Worm (Caenorhabditis elegans) whole organism, L1 larva: Measurements from ENCODE around the gene F09B12.3.

Experiments used
- C04F5.9 ChIP-seq: sonication (generic microtip); optimal IDR thresholded peaks from 2 replicates; lab custom pipeline; 2016; ENCODE audit warnings: missing genetic modification characterization, missing compliant biosample characterization
- F16B12.6 ChIP-seq: fragments of 150-350 bp; optimal IDR thresholded peaks from 2 replicates; lab custom pipeline; 2014; ENCODE audit warnings: missing biosample characterization, missing genetic modification characterization
- Y116A8C.19 ChIP-seq: sonication (generic microtip); optimal IDR thresholded peaks from 2 replicates; lab custom pipeline; 2016; ENCODE audit warnings: missing compliant biosample characterization, missing genetic modification characterization, borderline replicate concordance
- aha-1 ChIP-seq: fragments of 150-350 bp; optimal IDR thresholded peaks from 2 replicates; lab custom pipeline; 2014; ENCODE audit warnings: missing biosample characterization, missing genetic modification characterization
- alr-1 ChIP-seq: fragments of 200-800 bp; sonication (Bioruptor generic); optimal IDR thresholded peaks from 2 replicates; lab custom pipeline; 2018; ENCODE audit warnings: borderline replicate concordance, mild to moderate bottlenecking, missing genetic modification characterization, missing compliant biosample characterization
- aly-2 ChIP-seq: fragments of 150-350 bp; optimal IDR thresholded peaks from 2 replicates; lab custom pipeline; 2014; ENCODE audit warnings: missing biosample characterization, missing genetic modification characterization
- blmp-1 ChIP-seq: fragments of 150-350 bp; optimal IDR thresholded peaks from 2 replicates; lab custom pipeline; 2014; ENCODE audit warnings: missing biosample characterization, missing genetic modification characterization
- ceh-63 ChIP-seq: fragments of 200-800 bp; sonication (Bioruptor generic); optimal IDR thresholded peaks from 2 replicates; lab custom pipeline; 2018; ENCODE audit warnings: mild to moderate bottlenecking, missing genetic modification characterization, missing compliant biosample characterization
- ceh-8 ChIP-seq: fragments of 200-800 bp; sonication (Bioruptor generic); optimal IDR thresholded peaks from 2 replicates; lab custom pipeline; 2018; ENCODE audit warnings: mild to moderate bottlenecking, missing genetic modification characterization, moderate library complexity, missing compliant biosample characterization
- ceh-90 ChIP-seq: sonication (generic microtip); optimal IDR thresholded peaks from 2 replicates; lab custom pipeline; 2016; ENCODE audit warnings: missing genetic modification characterization, missing compliant biosample characterization
- dpl-1 ChIP-seq, 3 experiments: fragments of 150-350 bp in 2 of 3; sonication (generic microtip) in 1 of 3; optimal IDR thresholded peaks; 2 replicates each; lab custom pipeline; 2014 to 2017; ENCODE audit warnings: missing biosample characterization in 3 of 3, missing genetic modification characterization in 3 of 3, missing genetic modification reagents in 3 of 3
- dsc-1 ChIP-seq: sonication (generic microtip); optimal IDR thresholded peaks from 2 replicates; lab custom pipeline; 2016; ENCODE audit warnings: mild to moderate bottlenecking, missing genetic modification characterization, missing compliant biosample characterization
- efl-1 ChIP-seq, 4 experiments: fragments of 150-350 bp; optimal IDR thresholded peaks in 3 of 4; peaks in 1 of 4; 1 replicate in 1 of 4; 2 replicates in 3 of 4; lab custom pipeline; 2014; ENCODE audit warnings: missing biosample characterization in 2 of 4, missing genetic modification characterization in 2 of 4, missing genetic modification reagents in 2 of 4
- efl-3 ChIP-seq: fragments of 200-800 bp; sonication (Bioruptor generic); optimal IDR thresholded peaks from 2 replicates; lab custom pipeline; 2018; ENCODE audit warnings: mild to moderate bottlenecking, missing genetic modification characterization, missing compliant biosample characterization
- egl-27 ChIP-seq, 2 experiments: fragments of 150-350 bp in 1 of 2; sonication (generic microtip); optimal IDR thresholded peaks; 3 replicates each; lab custom pipeline; 2017 to 2018; ENCODE audit warnings: missing biosample characterization in 2 of 2, missing genetic modification characterization in 2 of 2, missing genetic modification reagents in 2 of 2
- fkh-10 ChIP-seq: sonication (generic microtip); optimal IDR thresholded peaks from 2 replicates; lab custom pipeline; 2017; ENCODE audit warnings: missing biosample characterization, missing genetic modification reagents, missing genetic modification characterization
- fkh-4 ChIP-seq: sonication (generic microtip); optimal IDR thresholded peaks from 2 replicates; lab custom pipeline; 2016; ENCODE audit warnings: missing compliant biosample characterization, missing genetic modification characterization, borderline replicate concordance
- fos-1 ChIP-seq: fragments of 150-350 bp; optimal IDR thresholded peaks from 2 replicates; lab custom pipeline; 2014; ENCODE audit warnings: missing biosample characterization, missing genetic modification characterization
- irx-1 ChIP-seq: sonication (generic microtip); optimal IDR thresholded peaks from 2 replicates; lab custom pipeline; 2016; ENCODE audit warnings: missing genetic modification characterization, missing compliant biosample characterization
- isw-1 ChIP-seq: fragments of 200-800 bp; sonication (Bioruptor generic); IDR thresholded peaks from 2 replicates; pipeline ENCODE4 v1.3.6; 2022; ENCODE audit warnings: missing genetic modification characterization, missing compliant biosample characterization
- jun-1 ChIP-seq: fragments of 150-350 bp; optimal IDR thresholded peaks from 2 replicates; lab custom pipeline; 2014; ENCODE audit warnings: missing biosample characterization, missing genetic modification reagents, missing genetic modification characterization
- lin-14 ChIP-seq: fragments of 200-800 bp; sonication (Bioruptor generic); optimal IDR thresholded peaks from 2 replicates; lab custom pipeline; 2018; ENCODE audit warnings: mild to moderate bottlenecking, missing genetic modification characterization, moderate library complexity, missing compliant biosample characterization
- lin-15B ChIP-seq: fragments of 150-350 bp; sonication (generic microtip); optimal IDR thresholded peaks from 3 replicates; lab custom pipeline; 2014; ENCODE audit warnings: missing biosample characterization, missing genetic modification characterization
- lin-35 ChIP-seq, 2 experiments: fragments of 150-350 bp; optimal IDR thresholded peaks; 2 replicates each; lab custom pipeline; 2014; ENCODE audit warnings: missing biosample characterization in 2 of 2, missing genetic modification characterization in 2 of 2, missing genetic modification reagents in 2 of 2
- lin-39 ChIP-seq: fragments of 150-350 bp; optimal IDR thresholded peaks from 2 replicates; lab custom pipeline; 2014; ENCODE audit warnings: missing biosample characterization, missing genetic modification reagents, missing genetic modification characterization
- lsy-2 ChIP-seq, 2 experiments: fragments of 150-350 bp; optimal IDR thresholded peaks; 2 replicates each; lab custom pipeline; 2014; ENCODE audit warnings: missing biosample characterization in 2 of 2, missing genetic modification characterization in 2 of 2
- mdl-1 ChIP-seq, 2 experiments: fragments of 150-350 bp; optimal IDR thresholded peaks; 2 replicates each; lab custom pipeline; 2014 to 2017; ENCODE audit warnings: missing biosample characterization in 2 of 2, missing genetic modification characterization in 2 of 2, inconsistent platforms in 1 of 2
- mef-2 ChIP-seq: fragments of 150-350 bp; optimal IDR thresholded peaks from 2 replicates; lab custom pipeline; 2014; ENCODE audit warnings: missing biosample characterization, missing genetic modification characterization
- mep-1 ChIP-seq: fragments of 150-350 bp; optimal IDR thresholded peaks from 2 replicates; lab custom pipeline; 2014; ENCODE audit warnings: missing biosample characterization, missing genetic modification characterization
- nhr-12 ChIP-seq: sonication (generic microtip); optimal IDR thresholded peaks from 2 replicates; lab custom pipeline; 2017; ENCODE audit warnings: missing biosample characterization, missing genetic modification characterization
- nhr-71 ChIP-seq: sonication (generic microtip); optimal IDR thresholded peaks from 2 replicates; lab custom pipeline; 2016; ENCODE audit warnings: mild to moderate bottlenecking, missing genetic modification characterization, moderate library complexity, missing compliant biosample characterization
- nhr-76 ChIP-seq: sonication (generic microtip); optimal IDR thresholded peaks from 2 replicates; lab custom pipeline; 2017; ENCODE audit warnings: missing biosample characterization, missing genetic modification characterization
- nhr-84 ChIP-seq: sonication (generic microtip); optimal IDR thresholded peaks from 2 replicates; lab custom pipeline; 2017; ENCODE audit warnings: missing biosample characterization, missing genetic modification characterization
- rnt-1 ChIP-seq: sonication (generic microtip); optimal IDR thresholded peaks from 2 replicates; lab custom pipeline; 2016; ENCODE audit warnings: mild to moderate bottlenecking, missing genetic modification characterization, moderate library complexity, missing compliant biosample characterization
- snpc-4 ChIP-seq: fragments of 150-350 bp; optimal IDR thresholded peaks from 2 replicates; lab custom pipeline; 2014; ENCODE audit warnings: missing biosample characterization, missing genetic modification characterization
- sox-4 ChIP-seq: sonication (generic microtip); optimal IDR thresholded peaks from 2 replicates; lab custom pipeline; 2016; ENCODE audit warnings: missing genetic modification characterization, missing compliant biosample characterization
- sptf-1 ChIP-seq: fragments of 150-350 bp; optimal IDR thresholded peaks from 2 replicates; lab custom pipeline; 2014; ENCODE audit warnings: missing biosample characterization, missing genetic modification characterization
- sup-37 ChIP-seq: fragments of 200-800 bp; sonication (Bioruptor generic); optimal IDR thresholded peaks from 2 replicates; lab custom pipeline; 2018; ENCODE audit warnings: mild to moderate bottlenecking, missing genetic modification characterization, missing compliant biosample characterization
- unc-86 ChIP-seq: sonication (generic microtip); optimal IDR thresholded peaks from 2 replicates; lab custom pipeline; 2016; ENCODE audit warnings: missing genetic modification characterization, missing compliant biosample characterization
- vab-15 ChIP-seq: sonication (generic microtip); optimal IDR thresholded peaks from 2 replicates; lab custom pipeline; 2017; ENCODE audit warnings: missing genotype, mild to moderate bottlenecking, missing genetic modification characterization, missing compliant biosample characterization
- ztf-4 ChIP-seq: fragments of 150-350 bp; optimal IDR thresholded peaks from 2 replicates; lab custom pipeline; 2014; ENCODE audit warnings: missing biosample characterization, missing genetic modification characterization

F09B12.3 gene

ce11 chrX:15115748-15116147 is 18.0 kb upstream of the F09B12.3 start:
- TF ChIP-seq rnt-1 (tag; lab: Kevin White, UChicago) (no peak), lin-39 (tag; lab: Kevin White, UChicago) (no peak), nhr-76 (tag; lab: Kevin White, UChicago) (no peak), sup-37 (GFP tag; lab: Kevin White, UChicago) (no peak), lsy-2 (tag; optimal IDR thresholded peaks at IDR 0.05; lab: Kevin White, UChicago) (no peak), C04F5.9 (no peak), mef-2 (no peak), aha-1 (tag; lab: Kevin White, UChicago) (no peak), fkh-10 (no peak), Y116A8C.19 (tag; lab: Kevin White, UChicago) (no peak), dpl-1 (GFP tag; optimal IDR thresholded peaks at IDR 0.05; lab: Kevin White, UChicago) (no peak), F16B12.6 (tag; lab: Kevin White, UChicago) (no peak)
- TF ChIP-seq, all 84 proteins: peak for 0

- TF ChIP-seq snpc-4 (tag; lab: Kevin White, UChicago) (peak; percentile 5), egl-27 (tag; optimal IDR thresholded peaks at IDR 0.05; lab: Kevin White, UChicago) (no peak), unc-86 (no peak)
Observed at ce11 chrX:15112172-15112571, 14.4 kb upstream of the F09B12.3 start.

- TF ChIP-seq nhr-12 = no peak
- peak; percentile 54 for TF ChIP-seq blmp-1 (tag; lab: Kevin White, UChicago)
- no peak for TF ChIP-seq alr-1
- TF ChIP-seq dsc-1 (tag; lab: Kevin White, UChicago) = no peak
Observed at ce11 chrX:15107747-15108252, 10.0 kb upstream of the F09B12.3 start, which contains the start of gene mlt-9. Gene mlt-9 (minus strand): TSS chrX:15107797.

- TF ChIP-seq blmp-1 (tag; lab: Kevin White, UChicago) (peak; percentile 94), sptf-1 (tag; lab: Kevin White, UChicago) (no peak)
Observed at ce11 chrX:15104963-15105493, 7.3 kb upstream of the F09B12.3 start.

- TF ChIP-seq snpc-4 (tag; lab: Kevin White, UChicago) (no peak), sox-4 (tag; lab: Kevin White, UChicago) (no peak), dpl-1 (GFP tag; optimal IDR thresholded peaks at IDR 0.05; lab: Kevin White, UChicago) (no peak), jun-1 (tag; lab: Kevin White, UChicago) (no peak), fkh-4 (tag; lab: Kevin White, UChicago) (no peak), aly-2 (tag; lab: Kevin White, UChicago) (no peak)
Observed at ce11 chrX:15103481-15103880, 5.7 kb upstream of the F09B12.3 start.

- TF ChIP-seq lin-35 (GFP tag; optimal IDR thresholded peaks at IDR 0.05; lab: Kevin White, UChicago) = peak; percentile 16 to 24
- peak; percentile 25 for TF ChIP-seq lin-39 (tag; lab: Kevin White, UChicago)
- TF ChIP-seq irx-1 (tag; lab: Kevin White, UChicago) = no peak
- TF ChIP-seq ceh-8 (GFP tag; lab: Kevin White, UChicago) = no peak
- no peak; the same call in 1 of the 2 replicates for TF ChIP-seq isw-1 (GFP tag; lab: Robert Waterston, UW)
- peak in 1 of 2 experiments; percentile 24 for TF ChIP-seq mdl-1 (tag; optimal IDR thresholded peaks at IDR 0.05; lab: Kevin White, UChicago)
- TF ChIP-seq ceh-90 = no peak
- TF ChIP-seq vab-15 (tag; lab: Kevin White, UChicago) = no peak
- no peak for TF ChIP-seq fos-1 (tag; lab: Kevin White, UChicago)
- peak; percentile 28 for TF ChIP-seq rnt-1 (tag; lab: Kevin White, UChicago)
- TF ChIP-seq nhr-71 (tag; lab: Kevin White, UChicago) = peak; percentile 60
- no peak for TF ChIP-seq nhr-84 (tag; lab: Kevin White, UChicago)
- no peak for TF ChIP-seq ztf-4
- TF ChIP-seq lsy-2 (tag; optimal IDR thresholded peaks at IDR 0.05; lab: Kevin White, UChicago) = peak in 1 of 2 experiments; percentile 15
- peak; percentile 84 for TF ChIP-seq lin-14
- TF ChIP-seq efl-1 (optimal IDR thresholded peaks at IDR 0.05; lab: Kevin White, UChicago) = peak in 1 of 2 experiments; percentile 30
- TF ChIP-seq efl-1 (GFP tag; optimal IDR thresholded peaks at IDR 0.05 in 1 of 2; lab: Kevin White, UChicago) = no peak
- peak; percentile 48 for TF ChIP-seq mep-1 (tag; lab: Kevin White, UChicago)
- no peak for TF ChIP-seq aha-1 (tag; lab: Kevin White, UChicago)
- TF ChIP-seq ceh-63 (GFP tag; lab: Kevin White, UChicago) = no peak
- no peak for TF ChIP-seq lin-15B
- TF ChIP-seq efl-3 (GFP tag; lab: Kevin White, UChicago) = no peak
Observed at ce11 chrX:15100369-15100963, 2.7 kb upstream of the F09B12.3 start, which contains the start of gene dhhc-1. Gene dhhc-1 (minus strand): TSS chrX:15100419.
